Fruit fly (Drosophila melanogaster): ENCODE measurements around the gene Npc2e.
A peak's percentile ranks its signal among the peaks of the same experiment; 100 is the strongest.

Gene Npc2e

DNA sequence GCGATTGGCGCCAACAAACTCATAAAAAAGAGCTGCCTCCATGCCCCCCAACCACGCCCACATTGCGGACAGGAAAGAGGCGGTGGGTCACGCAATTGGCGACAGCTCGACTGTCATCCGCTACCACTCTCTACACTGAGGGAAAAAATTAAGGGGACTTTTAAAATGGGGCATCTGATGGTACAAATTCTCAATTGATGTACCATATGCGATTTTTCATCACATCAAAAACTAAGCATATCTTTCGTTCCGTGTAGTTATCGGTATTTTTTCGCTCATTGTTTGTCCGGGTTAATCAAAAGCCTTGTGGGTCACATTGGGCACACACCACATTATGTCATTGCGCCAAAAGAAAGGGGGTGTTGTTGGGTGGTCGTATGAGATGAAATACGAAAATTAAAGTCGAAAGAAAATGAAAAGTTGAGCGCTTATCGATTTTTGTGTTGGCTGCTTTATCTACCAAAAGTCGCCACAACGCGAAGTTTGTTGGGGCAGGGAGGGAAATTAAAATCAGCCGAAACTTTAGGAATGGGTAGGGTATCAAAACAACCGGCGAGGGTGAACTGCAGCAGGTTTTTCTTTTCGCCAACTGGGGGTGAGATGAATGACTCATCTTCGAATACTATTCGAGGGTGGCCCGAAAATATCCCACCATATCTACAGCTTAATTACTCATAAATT, 29.0 kb upstream of the Npc2e start (continued):
- TF ChIP-seq CG7987 (GFP tag; optimal IDR thresholded peaks at IDR 0.05): no peak
- TF ChIP-seq Antp (GFP tag; optimal IDR thresholded peaks at IDR 0.05): peak; percentile 32
- TF ChIP-seq CG10321 (GFP tag; IDR thresholded peaks at IDR 0.05): no peak
- no peak for TF ChIP-seq CG43689 (GFP tag; IDR thresholded peaks at IDR 0.05)
- TF ChIP-seq Med (GFP tag): peak; percentile 93
- TF ChIP-seq ind (GFP tag; optimal IDR thresholded peaks at IDR 0.05): peak; percentile 46
- TF ChIP-seq Dbx (GFP tag; IDR thresholded peaks at IDR 0.05): peak; percentile 69; the same call in 2 of the 3 replicates
- TF ChIP-seq Gug (GFP tag; IDR thresholded peaks at IDR 0.05): 0 out of 4 replicates have a peak, but pooled peaks have one; percentile 20
- TF ChIP-seq bigmax (GFP tag; optimal IDR thresholded peaks at IDR 0.05): no peak
- no peak for TF ChIP-seq Ravus (GFP tag; IDR thresholded peaks at IDR 0.05)
- TF ChIP-seq ash1 (GFP tag; optimal IDR thresholded peaks at IDR 0.05): no peak
- peak; percentile 82 for TF ChIP-seq lab (GFP tag; optimal IDR thresholded peaks at IDR 0.05)
- TF ChIP-seq pros (GFP tag; optimal IDR thresholded peaks at IDR 0.05): no peak
- TF ChIP-seq CG13287 (GFP tag; IDR thresholded peaks at IDR 0.05; ENCODE audit: partially characterized antibody): no peak
- TF ChIP-seq cato (GFP tag; optimal IDR thresholded peaks at IDR 0.05; ENCODE audit: borderline replicate concordance): no peak
- no peak for TF ChIP-seq gsb (GFP tag; IDR thresholded peaks at IDR 0.05)
- no peak for TF ChIP-seq Hey (tag; optimal IDR thresholded peaks at IDR 0.05)
- no peak for TF ChIP-seq inv (GFP tag; IDR thresholded peaks at IDR 0.05; ENCODE audit: partially characterized antibody)
- no peak for TF ChIP-seq dan (GFP tag; IDR thresholded peaks at IDR 0.05)
- TF ChIP-seq PHDP (tag; optimal IDR thresholded peaks at IDR 0.05): no peak
- no peak for TF ChIP-seq gt (GFP tag; IDR thresholded peaks at IDR 0.05)
- TF ChIP-seq jigr1 (GFP tag; IDR thresholded peaks at IDR 0.05): no peak
- 0 out of 3 replicates have a peak, but pooled peaks have one; percentile 23 for TF ChIP-seq H15 (GFP tag; IDR thresholded peaks at IDR 0.05)
- peak; percentile 64 for TF ChIP-seq Rfx (GFP tag; IDR thresholded peaks at IDR 0.05)
- peak; percentile 32 to 41 for TF ChIP-seq dpn (GFP tag; optimal IDR thresholded peaks at IDR 0.05)
- no peak for TF ChIP-seq CG7839 (tag; optimal IDR thresholded peaks at IDR 0.05)
- TF ChIP-seq al (GFP tag; IDR thresholded peaks at IDR 0.05): no peak; the same call in 1 of the 2 replicates
- peak; percentile 41; the same call in 1 of the 3 replicates for TF ChIP-seq CG11695 (GFP tag; IDR thresholded peaks at IDR 0.05)
- TF ChIP-seq corto (GFP tag; optimal IDR thresholded peaks at IDR 0.05): no peak
- no peak for TF ChIP-seq ems (GFP tag; optimal IDR thresholded peaks at IDR 0.05)
- TF ChIP-seq CG12236 (GFP tag; optimal IDR thresholded peaks at IDR 0.05): no peak
- no peak for TF ChIP-seq NC2β (GFP tag; optimal IDR thresholded peaks at IDR 0.05)
- TF ChIP-seq Camta (GFP tag; optimal IDR thresholded peaks at IDR 0.05): no peak
- no peak for TF ChIP-seq pita (GFP tag; optimal IDR thresholded peaks at IDR 0.05)
- TF ChIP-seq CG4854 (GFP tag; optimal IDR thresholded peaks at IDR 0.05): peak; percentile 13
- no peak for TF ChIP-seq CG8089 (GFP tag; optimal IDR thresholded peaks at IDR 0.05)
- TF ChIP-seq Elba2 (GFP tag; optimal IDR thresholded peaks at IDR 0.05): no peak
- TF ChIP-seq az2 (GFP tag; optimal IDR thresholded peaks at IDR 0.05): peak; percentile 13
- TF ChIP-seq CG30403 (GFP tag; optimal IDR thresholded peaks at IDR 0.05): peak; percentile 12
- TF ChIP-seq disco-r (GFP tag; optimal IDR thresholded peaks at IDR 0.05): no peak
- TF ChIP-seq amos (GFP tag; IDR thresholded peaks at IDR 0.05; ENCODE audit: partially characterized antibody): no peak
- TF ChIP-seq CG11696 (GFP tag; IDR thresholded peaks at IDR 0.05): no peak
- TF ChIP-seq CG11247 (GFP tag; IDR thresholded peaks at IDR 0.05): no peak
- TF ChIP-seq CG17385 (GFP tag; optimal IDR thresholded peaks at IDR 0.05): no peak
- TF ChIP-seq Vsx1 (GFP tag; optimal IDR thresholded peaks at IDR 0.05): no peak
- no peak for TF ChIP-seq unpg (GFP tag; optimal IDR thresholded peaks at IDR 0.05)
- peak; percentile 53; the same call in 2 of the 3 replicates for TF ChIP-seq dysf (GFP tag; IDR thresholded peaks at IDR 0.05)
- TF ChIP-seq ab (GFP tag; optimal IDR thresholded peaks at IDR 0.05): no peak
- no peak for TF ChIP-seq wek (GFP tag; optimal IDR thresholded peaks at IDR 0.05)
- no peak for TF ChIP-seq CG17829 (tag; optimal IDR thresholded peaks at IDR 0.05)
